Worm (Caenorhabditis elegans): ENCODE measurements around the gene flp-1.

Gene flp-1

DNA sequence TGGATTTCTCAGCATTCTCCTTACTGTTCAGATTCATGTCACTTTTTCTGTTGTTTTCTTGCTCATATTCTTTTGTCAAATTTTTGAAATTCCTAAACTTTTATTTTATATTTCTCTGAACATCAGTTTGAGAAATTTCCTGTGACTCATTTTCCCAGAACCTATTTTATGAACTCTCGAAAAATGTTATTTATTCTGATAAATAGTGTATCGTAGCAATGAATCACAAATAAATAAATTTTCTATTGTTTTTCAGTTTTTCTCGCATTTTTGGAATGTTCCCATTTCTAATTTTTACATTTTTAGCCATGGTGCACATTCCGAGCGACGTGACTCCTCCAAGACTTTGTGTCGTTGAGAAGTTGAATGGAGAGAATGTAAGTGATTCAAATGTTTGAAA lies 25.7 kb upstream of the flp-1 start, which contains the start of gene nrfl-1:
nrfl-1 (plus strand) TSS at position 301 of the 400 bp plus-strand sequence.
- no peak for TF ChIP-seq hlh-6 (tag; optimal IDR thresholded peaks at IDR 0.05)
- TF ChIP-seq pha-2 (tag; optimal IDR thresholded peaks at IDR 0.05), result no peak
- TF ChIP-seq C38D4.7 (GFP tag; optimal IDR thresholded peaks at IDR 0.05), result no peak
- TF ChIP-seq K02D7.2 (tag; optimal IDR thresholded peaks at IDR 0.05), result no peak
- no peak for TF ChIP-seq K09A11.1 (tag; optimal IDR thresholded peaks at IDR 0.05; ENCODE audit: insufficient read depth)
- TF ChIP-seq fkh-10 (GFP tag; optimal IDR thresholded peaks at IDR 0.05), result no peak
- no peak for TF ChIP-seq syd-9 (tag; optimal IDR thresholded peaks at IDR 0.05)
- TF ChIP-seq ceh-14 (tag; optimal IDR thresholded peaks at IDR 0.05), result no peak
- TF ChIP-seq gmeb-2 (tag; optimal IDR thresholded peaks at IDR 0.05), result no peak
- TF ChIP-seq pax-1 (tag; optimal IDR thresholded peaks at IDR 0.05), result no peak
- no peak for TF ChIP-seq ceh-48 (tag; optimal IDR thresholded peaks at IDR 0.05)
- TF ChIP-seq dmd-4 (tag; optimal IDR thresholded peaks at IDR 0.05; ENCODE audit: borderline replicate concordance), result no peak
- no peak for TF ChIP-seq ztf-16 (tag; optimal IDR thresholded peaks at IDR 0.05)

DNA sequence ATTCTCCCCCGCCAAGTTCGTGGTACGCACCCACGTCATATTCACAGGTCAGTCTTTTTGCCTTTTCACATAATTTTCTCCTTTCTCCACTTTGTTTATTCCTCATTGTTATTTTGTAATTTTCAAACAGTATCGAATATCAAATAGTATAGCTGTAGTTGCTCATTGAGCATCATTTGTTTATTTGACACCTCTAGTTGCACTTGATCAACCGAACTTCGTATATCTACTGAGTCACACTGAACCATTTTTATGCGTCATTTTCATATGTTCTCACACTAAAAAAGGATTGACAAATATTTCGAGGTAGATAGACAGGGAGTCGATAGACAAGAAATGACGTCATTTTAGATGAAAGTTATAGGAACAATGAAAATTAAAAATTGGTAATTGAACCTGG lies 24.3 kb upstream of the flp-1 start:
- no peak for TF ChIP-seq ceh-31 (tag; optimal IDR thresholded peaks at IDR 0.05)
- TF ChIP-seq che-1 (tag; optimal IDR thresholded peaks at IDR 0.05), result no peak
- TF ChIP-seq syd-9 (tag; optimal IDR thresholded peaks at IDR 0.05), result no peak
- no peak for TF ChIP-seq pax-1 (tag; optimal IDR thresholded peaks at IDR 0.05)
- TF ChIP-seq ceh-48 (tag; optimal IDR thresholded peaks at IDR 0.05), result no peak
- no peak for TF ChIP-seq ttx-3 (tag; optimal IDR thresholded peaks at IDR 0.05)
- TF ChIP-seq ref-2 (tag; optimal IDR thresholded peaks at IDR 0.05), result no peak
- no peak for TF ChIP-seq unc-3 (GFP tag; conservative IDR thresholded peaks at IDR 0.05)
- no peak for TF ChIP-seq unc-3 (tag; optimal IDR thresholded peaks at IDR 0.05)
- TF ChIP-seq ceh-9 (tag; optimal IDR thresholded peaks at IDR 0.05), result no peak
- no peak for TF ChIP-seq ceh-22 (tag; optimal IDR thresholded peaks at IDR 0.05)
- no peak for TF ChIP-seq nfya-1 (tag; optimal IDR thresholded peaks at IDR 0.05)
- no peak for TF ChIP-seq elt-2 (tag; optimal IDR thresholded peaks at IDR 0.05)
- no peak for TF ChIP-seq pat-9 (tag; optimal IDR thresholded peaks at IDR 0.05)
- TF ChIP-seq fkh-6 (tag; optimal IDR thresholded peaks at IDR 0.05), result no peak
- TF ChIP-seq pha-4 (tag; optimal IDR thresholded peaks at IDR 0.05), result no peak
- no peak for TF ChIP-seq dve-1 (tag; optimal IDR thresholded peaks at IDR 0.05)

DNA sequence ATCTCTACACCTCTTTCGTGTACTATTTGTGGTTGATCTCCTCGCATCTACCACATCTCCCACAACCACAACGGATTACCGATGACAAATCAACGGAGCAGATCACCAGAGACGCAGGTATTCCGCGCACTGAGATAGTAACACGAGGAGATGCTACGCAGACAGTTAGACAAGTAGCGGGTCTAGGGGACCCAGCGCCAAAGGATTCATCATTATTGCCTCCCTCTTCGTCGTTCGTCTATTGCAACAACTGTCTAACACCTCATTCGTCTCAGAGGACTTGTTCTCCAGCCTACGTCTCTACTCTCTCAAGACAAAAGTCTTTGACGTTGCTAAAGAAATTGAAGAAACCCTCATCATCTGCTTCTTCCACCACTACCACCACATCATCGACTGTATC lies 23.0 kb upstream of the flp-1 start:
- TF ChIP-seq unc-55 (GFP tag; optimal IDR thresholded peaks at IDR 0.05) (peak; percentile 9), gmeb-2 (tag; optimal IDR thresholded peaks at IDR 0.05) (no peak), fkh-10 (GFP tag; optimal IDR thresholded peaks at IDR 0.05) (no peak), Y22D7AL.16 (tag; optimal IDR thresholded peaks at IDR 0.05) (no peak), ref-2 (tag; optimal IDR thresholded peaks at IDR 0.05) (peak; percentile 31), ets-4 (tag; optimal IDR thresholded peaks at IDR 0.05) (no peak), ceh-18 (tag; optimal IDR thresholded peaks at IDR 0.05) (peak; percentile 25), rnt-1 (tag; optimal IDR thresholded peaks at IDR 0.05) (peak; percentile 11)

DNA sequence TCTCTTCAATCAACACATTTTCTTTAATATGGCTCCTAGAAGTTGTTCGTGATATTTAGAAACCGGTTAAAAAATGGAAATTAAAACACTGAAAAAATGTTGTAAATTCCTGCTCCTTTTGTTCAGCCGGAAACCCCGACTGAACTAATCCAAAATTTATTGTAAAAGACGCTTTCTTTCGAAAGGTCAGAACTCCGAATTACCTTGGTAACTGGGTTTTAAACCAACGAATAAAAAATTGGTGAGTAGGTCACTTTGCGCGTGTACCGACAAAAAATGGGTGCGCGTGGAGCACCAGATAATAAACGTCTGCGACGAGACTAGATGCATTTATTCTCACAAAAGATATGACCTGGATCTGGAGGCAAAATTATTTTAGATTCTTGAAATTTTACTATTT lies 13.9 kb upstream of the flp-1 start:
- TF ChIP-seq nhr-232 (tag; optimal IDR thresholded peaks at IDR 0.05) (no peak), tbx-7 (tag; optimal IDR thresholded peaks at IDR 0.05) (no peak), hlh-30 (tag; optimal IDR thresholded peaks at IDR 0.05; ENCODE audit: insufficient read depth) (no peak), tbx-2 (tag; optimal IDR thresholded peaks at IDR 0.05) (no peak), sdc-2 (tag; optimal IDR thresholded peaks at IDR 0.05) (no peak), pax-1 (tag; optimal IDR thresholded peaks at IDR 0.05) (no peak), ahr-1 (tag; optimal IDR thresholded peaks at IDR 0.05) (no peak)

Measured in whole organism, late embryonic.